Fruit fly (Drosophila melanogaster): ENCODE results near the gene Naa30A.

- no peak for TF ChIP-seq EcR (GFP tag; optimal IDR thresholded peaks at IDR 0.05)
- TF ChIP-seq Snoo (tag; optimal IDR thresholded peaks at IDR 0.05): no peak
- no peak for TF ChIP-seq D1 (tag; optimal IDR thresholded peaks at IDR 0.05)
- TF ChIP-seq CG10348 (GFP tag; IDR thresholded peaks at IDR 0.05): no peak
- TF ChIP-seq CG32121 (GFP tag; IDR thresholded peaks at IDR 0.05): no peak
- TF ChIP-seq CG13204 (GFP tag; optimal IDR thresholded peaks at IDR 0.05): no peak
These were observed 15.6 kb downstream of the Naa30A start, which contains the start of gene png for dm6 chrX:1357501-1357900.
